Fruit fly (Drosophila melanogaster): ENCODE results near the gene CG31954.

Gene CG31954

DNA sequence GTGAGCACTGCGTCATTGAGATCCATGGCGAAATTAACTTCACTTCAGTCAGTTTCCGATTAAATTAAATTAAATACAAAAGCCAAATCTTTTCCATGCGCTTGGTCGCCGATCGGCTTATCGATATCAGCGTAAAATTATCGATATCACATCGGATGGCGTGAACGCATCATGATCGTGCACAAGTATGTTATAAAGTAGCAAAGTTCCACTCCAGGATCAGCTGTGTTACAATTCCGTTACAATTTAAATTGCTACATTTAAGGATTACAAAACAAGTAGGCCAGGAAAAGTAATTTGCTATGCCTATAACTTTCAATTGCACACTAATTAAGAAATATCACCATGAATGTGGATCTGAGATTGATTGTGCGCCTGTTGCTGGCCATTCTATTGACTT is 40.0 kb downstream of the CG31954 start, which contains the start of the genes Pif1 and CG31776 (continued):
- TF ChIP-seq Sry-δ (GFP tag; optimal IDR thresholded peaks at IDR 0.05) (peak; percentile 79), klu (GFP tag; IDR thresholded peaks at IDR 0.05) (no peak), CG12942 (GFP tag; optimal IDR thresholded peaks at IDR 0.05) (no peak), Blimp-1 (GFP tag; optimal IDR thresholded peaks at IDR 0.05) (no peak), ase (GFP tag; IDR thresholded peaks at IDR 0.05) (no peak), kah (GFP tag; optimal IDR thresholded peaks at IDR 0.05) (no peak), CG12104 (GFP tag; optimal IDR thresholded peaks at IDR 0.05) (no peak), CG12744 (GFP tag; optimal IDR thresholded peaks at IDR 0.05) (no peak), vfl (GFP tag; optimal IDR thresholded peaks at IDR 0.05) (no peak), lab (GFP tag; optimal IDR thresholded peaks at IDR 0.05) (no peak), zen (tag; optimal IDR thresholded peaks at IDR 0.05) (peak; percentile 37), Bteb2 (GFP tag; optimal IDR thresholded peaks at IDR 0.05) (no peak), Stat92E (GFP tag; optimal IDR thresholded peaks at IDR 0.05) (no peak), CG11398 (GFP tag; optimal IDR thresholded peaks at IDR 0.05) (no peak), CG4707 (GFP tag; optimal IDR thresholded peaks at IDR 0.05) (no peak), ssp (GFP tag; IDR thresholded peaks at IDR 0.05) (peak; percentile 69), CG7987 (GFP tag; optimal IDR thresholded peaks at IDR 0.05) (no peak), kay (GFP tag; optimal IDR thresholded peaks at IDR 0.05) (no peak), CHES-1-like (GFP tag; optimal IDR thresholded peaks at IDR 0.05) (no peak), shn (GFP tag; optimal IDR thresholded peaks at IDR 0.05) (no peak), corto (GFP tag; optimal IDR thresholded peaks at IDR 0.05) (no peak), eve (GFP tag; optimal IDR thresholded peaks at IDR 0.05) (no peak), Sox102F (GFP tag; optimal IDR thresholded peaks at IDR 0.05) (no peak), Hey (tag; optimal IDR thresholded peaks at IDR 0.05) (no peak), CG2120 (GFP tag; optimal IDR thresholded peaks at IDR 0.05) (no peak), bowl (GFP tag; IDR thresholded peaks at IDR 0.05) (no peak), CG1647 (GFP tag; optimal IDR thresholded peaks at IDR 0.05) (no peak), Neu2 (GFP tag; optimal IDR thresholded peaks at IDR 0.05; ENCODE audit: borderline replicate concordance) (no peak), fd96Cb (tag; optimal IDR thresholded peaks at IDR 0.05) (no peak), jing (GFP tag; optimal IDR thresholded peaks at IDR 0.05) (no peak), CG8478 (optimal IDR thresholded peaks at IDR 0.05) (no peak), CG4404 (GFP tag; IDR thresholded peaks at IDR 0.05) (no peak), CG1603 (tag; optimal IDR thresholded peaks at IDR 0.05) (peak; percentile 85), crol (GFP tag; IDR thresholded peaks at IDR 0.05) (no peak), exex (tag; optimal IDR thresholded peaks at IDR 0.05) (no peak), sima (GFP tag; optimal IDR thresholded peaks at IDR 0.05) (no peak), Hand (GFP tag; optimal IDR thresholded peaks at IDR 0.05) (no peak), TFAM (GFP tag; optimal IDR thresholded peaks at IDR 0.05) (no peak), CG9609 (GFP tag; optimal IDR thresholded peaks at IDR 0.05) (no peak), nerfin-2 (GFP tag; IDR thresholded peaks at IDR 0.05; ENCODE audit: partially characterized antibody) (peak; percentile 83), PHDP (tag; optimal IDR thresholded peaks at IDR 0.05) (no peak), CG4820 (GFP tag; optimal IDR thresholded peaks at IDR 0.05) (no peak), H2.0 (GFP tag; IDR thresholded peaks at IDR 0.05) (no peak), odd (GFP tag; optimal IDR thresholded peaks at IDR 0.05) (no peak), sug (tag; optimal IDR thresholded peaks at IDR 0.05) (peak; percentile 12), Myb (GFP tag; optimal IDR thresholded peaks at IDR 0.05) (peak; percentile 99), Adf1 (GFP tag; IDR thresholded peaks at IDR 0.05) (no peak), CG6683 (GFP tag; optimal IDR thresholded peaks at IDR 0.05) (no peak), CG11247 (GFP tag; IDR thresholded peaks at IDR 0.05) (no peak), luna (GFP tag; optimal IDR thresholded peaks at IDR 0.05) (no peak), CG2129 (GFP tag; IDR thresholded peaks at IDR 0.05; ENCODE audit: partially characterized antibody) (peak; percentile 79), Aef1 (GFP tag; IDR thresholded peaks at IDR 0.05) (no peak)
